Worm (Caenorhabditis elegans): ENCODE results near the gene Y17G9B.5.
A peak's percentile ranks its signal among the peaks of the same experiment; 100 is the strongest.

The Y17G9B.5 gene

DNA sequence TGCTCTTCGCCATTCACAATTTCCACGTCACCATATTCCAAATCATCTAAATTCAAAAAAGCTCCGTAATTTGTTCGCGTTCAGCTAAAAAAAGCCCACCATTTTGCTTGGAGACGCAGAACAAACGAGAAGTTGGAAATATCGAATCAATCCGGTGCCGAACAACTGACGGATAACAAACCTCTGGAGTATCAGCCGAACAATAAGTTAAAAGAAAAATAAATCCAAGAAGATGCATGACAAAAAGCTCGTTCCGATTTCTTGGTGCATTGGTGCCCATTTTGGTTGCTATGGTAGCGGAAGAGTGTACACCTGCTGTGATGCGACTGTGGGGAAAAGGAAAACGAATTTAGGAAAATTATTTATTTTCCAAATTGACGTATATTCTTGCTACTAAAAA lies 2.5 kb upstream of the Y17G9B.5 start, which contains the start of gene tctn-1 (continued):
- TF ChIP-seq ceh-27 (GFP tag; optimal IDR thresholded peaks at IDR 0.05) (no peak), tbx-9 (tag; optimal IDR thresholded peaks at IDR 0.05; ENCODE audit: borderline replicate concordance) (no peak), ccch-3 (GFP tag; optimal IDR thresholded peaks at IDR 0.05) (no peak), cebp-1 (GFP tag; IDR thresholded peaks at IDR 0.05) (no peak), cebp-1 (tag; optimal IDR thresholded peaks at IDR 0.05) (no peak), T07F8.4 (tag; optimal IDR thresholded peaks at IDR 0.05) (no peak), mel-28 (tag; optimal IDR thresholded peaks at IDR 0.05; ENCODE audit: borderline replicate concordance) (no peak), F22D6.2 (tag; optimal IDR thresholded peaks at IDR 0.05) (no peak), hlh-12 (tag; optimal IDR thresholded peaks at IDR 0.05) (no peak), lir-1 (GFP tag; conservative IDR thresholded peaks at IDR 0.05) (no peak), snpc-4 (GFP tag; optimal IDR thresholded peaks at IDR 0.05) (no peak), snpc-4 (tag; optimal IDR thresholded peaks at IDR 0.05) (no peak), F23B12.7 (tag; optimal IDR thresholded peaks at IDR 0.05; ENCODE audit: insufficient read depth) (no peak), Y56A3A.18 (GFP tag; IDR thresholded peaks at IDR 0.05) (0 out of 2 replicates have a peak, but pooled peaks have one; percentile 38), Y79H2A.3 (GFP tag; conservative IDR thresholded peaks at IDR 0.05) (no peak), lin-54 (GFP tag; optimal IDR thresholded peaks at IDR 0.05) (no peak), rpc-1 (optimal IDR thresholded peaks at IDR 0.05) (no peak), rpc-1 (tag; optimal IDR thresholded peaks at IDR 0.05) (no peak), ztf-6 (GFP tag; IDR thresholded peaks at IDR 0.05) (no peak), F57C9.4 (tag; optimal IDR thresholded peaks at IDR 0.05) (no peak), F49E8.2 (tag; optimal IDR thresholded peaks at IDR 0.05; ENCODE audit: insufficient read depth) (peak; percentile 28), attf-5 (GFP tag; optimal IDR thresholded peaks at IDR 0.05) (peak; percentile 17), athp-1 (tag; optimal IDR thresholded peaks at IDR 0.05) (no peak), ama-1 (optimal IDR thresholded peaks at IDR 0.05) (peak; percentile 25), ama-1 (GFP tag; optimal IDR thresholded peaks at IDR 0.05) (peak in 1 of 2 experiments; percentile 51), nhr-179 (tag; optimal IDR thresholded peaks at IDR 0.05) (no peak), attf-3 (GFP tag; conservative IDR thresholded peaks at IDR 0.05) (no peak), lsl-1 (GFP tag; optimal IDR thresholded peaks at IDR 0.05) (no peak), akir-1 (GFP tag; optimal IDR thresholded peaks at IDR 0.05) (no peak), F39B2.1 (GFP tag; IDR thresholded peaks at IDR 0.05) (no peak), ZK185.1 (tag; optimal IDR thresholded peaks at IDR 0.05; ENCODE audit: poor library complexity, severe bottlenecking) (no peak), F10E7.11 (tag; optimal IDR thresholded peaks at IDR 0.05) (peak; percentile 11), F57A8.1 (GFP tag; optimal IDR thresholded peaks at IDR 0.05) (no peak), ztf-25 (GFP tag; IDR thresholded peaks at IDR 0.05) (no peak), unc-130 (GFP tag; optimal IDR thresholded peaks at IDR 0.05) (no peak), hrde-1 (tag; optimal IDR thresholded peaks at IDR 0.05; ENCODE audit: borderline replicate concordance) (peak; percentile 51), efl-1 (GFP tag; optimal IDR thresholded peaks at IDR 0.05) (no peak), dpff-1 (tag; optimal IDR thresholded peaks at IDR 0.05) (no peak), madf-8 (GFP tag; conservative IDR thresholded peaks at IDR 0.05) (no peak), ets-4 (GFP tag; optimal IDR thresholded peaks at IDR 0.05) (no peak), ztf-28 (GFP tag; IDR thresholded peaks at IDR 0.05) (no peak), C17E4.6 (GFP tag; IDR thresholded peaks at IDR 0.05) (no peak), die-1 (tag; optimal IDR thresholded peaks at IDR 0.05) (no peak), unc-62 (GFP tag; optimal IDR thresholded peaks at IDR 0.05) (no peak), fkh-3 (tag; optimal IDR thresholded peaks at IDR 0.05) (no peak), ceh-79 (tag; optimal IDR thresholded peaks at IDR 0.05) (no peak), tbp1 (GFP tag; optimal IDR thresholded peaks at IDR 0.05) (no peak), zfh-2 (GFP tag; conservative IDR thresholded peaks at IDR 0.05) (no peak), dox-1 (GFP tag; IDR thresholded peaks at IDR 0.05) (0 out of 2 replicates have a peak, but pooled peaks have one; percentile 14), lin-40 (tag; optimal IDR thresholded peaks at IDR 0.05) (no peak)

Measured in whole organism, young adult.